Worm (Caenorhabditis elegans): ENCODE results near the gene C06H5.6.

- TF ChIP-seq pqm-1 (tag; optimal IDR thresholded peaks at IDR 0.05), result no peak
- no peak for TF ChIP-seq tbx-2 (tag; optimal IDR thresholded peaks at IDR 0.05)
- no peak for TF ChIP-seq fos-1 (tag; optimal IDR thresholded peaks at IDR 0.05)
- TF ChIP-seq lin-39 (tag; optimal IDR thresholded peaks at IDR 0.05), result no peak
- TF ChIP-seq ama-1 (optimal IDR thresholded peaks at IDR 0.05), result no peak
These were observed 8.1 kb upstream of the C06H5.6 start, which contains the start of gene fbxa-156 for ce11 chrV:17896736-17897353.

All from whole organism, L3 larva.